Worm (Caenorhabditis elegans) whole organism, midembryonic: ENCODE results near the gene dot-1.2.

Source experiments
- T22C8.4 ChIP-seq: fragments of 200-800 bp; sonication (Bioruptor generic); IDR thresholded peaks from 2 replicates; pipeline ENCODE4 v1.3.6; 2022; ENCODE audit warnings: missing genetic modification characterization, missing compliant biosample characterization
- cog-1 ChIP-seq: sonication (generic microtip); optimal IDR thresholded peaks from 2 replicates; lab custom pipeline; 2016; ENCODE audit warnings: missing genetic modification characterization, missing compliant biosample characterization
- flt-1 ChIP-seq: fragments of 200-800 bp; sonication (Bioruptor generic); IDR thresholded peaks from 2 replicates; pipeline ENCODE4 v1.3.6; 2022; ENCODE audit warnings: missing genetic modification characterization, missing compliant biosample characterization
- klf-2 ChIP-seq: fragments of 200-800 bp; sonication (Bioruptor generic); conservative IDR thresholded peaks from 2 replicates; pipeline ENCODE4 v1.3.6; 2022; ENCODE audit warnings: missing genetic modification reagents, missing genetic modification characterization, missing compliant biosample characterization
- med-1 ChIP-seq: sonication (generic microtip); optimal IDR thresholded peaks from 2 replicates; lab custom pipeline; 2017; ENCODE audit warnings: missing genetic modification characterization, mild to moderate bottlenecking, missing compliant biosample characterization, antibody characterized with exemption, missing genetic modification reagents; ENCODE audit not compliant: insufficient read depth
- ref-1 ChIP-seq: fragments of 200-800 bp; sonication (Bioruptor generic); conservative IDR thresholded peaks from 2 replicates; pipeline ENCODE4 v1.3.6; 2022; ENCODE audit warnings: missing genetic modification reagents, missing genetic modification characterization, missing compliant biosample characterization
- tab-1 ChIP-seq: fragments of 200-800 bp; sonication (Bioruptor generic); IDR thresholded peaks from 2 replicates; pipeline ENCODE4 v1.3.6; 2022; ENCODE audit warnings: missing genetic modification characterization, missing compliant biosample characterization
- ztf-23 ChIP-seq: fragments of 200-800 bp; sonication (Bioruptor generic); IDR thresholded peaks from 2 replicates; pipeline ENCODE4 v1.3.6; 2022; ENCODE audit warnings: missing genetic modification reagents, missing genetic modification characterization, missing compliant biosample characterization
- ztf-29 ChIP-seq: fragments of 200-800 bp; sonication (Bioruptor generic); IDR thresholded peaks from 2 replicates; pipeline ENCODE4 v1.3.6; 2022; ENCODE audit warnings: missing genetic modification reagents, missing genetic modification characterization, missing compliant biosample characterization

Gene dot-1.2

DNA sequence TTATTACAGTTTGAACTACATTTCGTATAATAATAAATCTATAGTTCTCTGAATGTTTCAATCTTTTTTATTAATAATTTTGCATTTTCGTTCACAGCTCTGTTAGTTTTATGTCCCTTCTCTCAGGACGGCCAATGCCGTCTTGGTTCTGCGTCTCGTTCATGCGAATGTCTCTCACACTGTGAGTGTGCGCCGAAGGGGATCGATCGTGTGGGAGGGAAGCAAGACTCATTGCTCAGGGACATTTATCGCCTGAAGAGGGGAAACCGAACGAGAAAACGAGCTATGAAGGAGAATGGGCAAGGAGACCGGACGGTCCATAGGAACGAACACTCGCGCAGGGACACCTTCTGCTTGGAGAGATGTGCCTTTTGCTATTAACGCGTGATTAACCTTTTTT, 29.9 kb upstream of the dot-1.2 start:
- no peak for TF ChIP-seq med-1
- TF ChIP-seq T22C8.4 (GFP tag; lab: Robert Waterston, UW) = no peak; the same call in none of the 2 replicates
- no peak for TF ChIP-seq cog-1 (tag; lab: Kevin White, UChicago)

DNA sequence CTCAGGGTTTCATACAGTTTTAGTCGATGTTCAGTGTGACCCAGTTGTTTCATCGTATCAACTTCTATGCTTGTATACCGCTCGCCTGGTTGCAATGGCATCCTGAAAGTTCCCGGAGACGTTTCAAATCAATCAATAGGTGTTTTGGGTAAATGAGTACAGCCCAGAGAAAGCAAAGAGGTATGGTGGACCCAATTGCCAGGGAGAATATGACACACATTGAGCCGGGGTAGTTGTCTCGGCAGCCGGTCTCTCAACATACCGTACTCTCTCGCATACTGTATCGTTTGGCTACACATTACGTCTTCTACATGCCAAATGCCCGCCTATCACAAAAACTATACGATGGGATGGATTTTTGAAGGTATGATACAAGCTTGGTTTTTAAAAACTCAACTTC, 28.9 kb upstream of the dot-1.2 start, which contains the start of gene Y62H9A.9:
Gene Y62H9A.9 (minus strand): TSS at position 101 of the 400 bp plus-strand sequence.
- TF ChIP-seq ref-1 (GFP tag; lab: Robert Waterston, UW) (no peak), tab-1 (GFP tag; lab: Robert Waterston, UW) (no peak), ztf-29 (no peak), cog-1 (tag; lab: Kevin White, UChicago) (no peak), T22C8.4 (GFP tag; lab: Robert Waterston, UW) (no peak), med-1 (no peak), ztf-23 (GFP tag; lab: Robert Waterston, UW) (no peak), flt-1 (no peak), klf-2 (GFP tag; lab: Robert Waterston, UW) (no peak)

DNA sequence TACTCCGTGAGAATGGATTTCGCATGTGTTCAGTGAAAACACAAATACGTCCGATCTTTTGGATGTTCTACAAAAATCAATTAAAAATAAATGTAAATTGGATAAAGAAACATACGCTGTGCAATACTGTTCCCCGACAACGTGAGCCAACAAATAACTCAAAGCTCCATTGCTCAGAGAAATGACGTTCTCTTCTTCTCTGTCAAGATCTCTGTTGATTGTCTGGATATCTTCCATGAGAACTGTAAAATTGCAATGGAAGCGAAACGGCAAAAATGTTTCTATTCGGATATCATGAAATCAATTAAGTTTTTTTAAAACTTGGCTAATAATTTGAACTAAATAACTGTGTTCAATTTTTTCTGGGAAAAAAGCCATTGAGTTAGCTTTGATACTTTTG, 27.5 kb upstream of the dot-1.2 start:
- no peak for TF ChIP-seq cog-1 (tag; lab: Kevin White, UChicago)
- TF ChIP-seq klf-2 (GFP tag; lab: Robert Waterston, UW) = no peak
- no peak for TF ChIP-seq med-1
- no peak for TF ChIP-seq tab-1 (GFP tag; lab: Robert Waterston, UW)
- TF ChIP-seq flt-1 = no peak
- no peak for TF ChIP-seq ref-1 (GFP tag; lab: Robert Waterston, UW)
- TF ChIP-seq ztf-29 = no peak
- no peak for TF ChIP-seq ztf-23 (GFP tag; lab: Robert Waterston, UW)

DNA sequence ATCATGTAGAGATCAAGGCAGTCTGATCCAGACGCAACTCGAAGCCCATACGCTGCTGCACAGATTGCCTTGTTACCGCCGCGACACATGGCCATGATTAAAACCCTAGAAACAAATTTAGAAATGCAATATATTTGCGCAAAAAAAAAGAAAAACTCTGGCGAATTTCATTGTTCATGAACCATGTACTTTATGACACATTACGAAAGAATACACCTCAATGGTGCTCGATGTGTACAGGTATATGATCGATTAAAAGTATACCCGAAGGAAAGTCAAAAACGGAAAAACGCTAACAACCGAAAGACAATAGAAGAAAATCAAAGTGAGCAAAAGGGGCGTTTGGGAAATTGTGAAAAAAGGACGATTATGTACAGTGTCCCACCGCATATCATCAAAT, 23.2 kb upstream of the dot-1.2 start, which contains the start of gene Y62H9A.8:
Gene Y62H9A.8 (minus strand): TSS at position 101 of the 400 bp plus-strand sequence.
- no peak for TF ChIP-seq med-1
- TF ChIP-seq flt-1 = no peak
- no peak for TF ChIP-seq tab-1 (GFP tag; lab: Robert Waterston, UW)
- TF ChIP-seq ztf-23 (GFP tag; lab: Robert Waterston, UW) = no peak
- no peak for TF ChIP-seq cog-1 (tag; lab: Kevin White, UChicago)
- TF ChIP-seq klf-2 (GFP tag; lab: Robert Waterston, UW) = no peak
- TF ChIP-seq ztf-29 = no peak

DNA sequence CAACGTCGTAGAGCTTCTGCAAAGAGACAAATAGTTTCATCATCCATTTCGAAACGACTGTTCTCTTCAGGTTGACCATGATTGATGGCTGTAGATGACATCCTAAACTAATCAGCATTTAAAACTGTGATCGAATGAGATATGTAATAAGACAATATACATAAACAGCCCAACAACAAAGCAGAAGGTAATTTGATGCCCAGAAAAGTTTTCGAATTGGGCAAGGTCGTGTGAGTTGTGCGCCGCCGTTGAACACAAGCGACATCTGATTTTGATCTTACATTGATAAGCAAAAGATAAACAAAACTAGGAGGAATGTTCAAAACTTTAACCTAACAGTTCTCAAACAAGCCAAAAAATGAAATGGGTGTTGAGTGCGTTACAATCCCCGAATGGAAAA, 16.4 kb upstream of the dot-1.2 start, which contains the start of gene Y62H9A.7:
Gene Y62H9A.7 (minus strand): TSS at position 101 of the 400 bp plus-strand sequence.
- no peak for TF ChIP-seq klf-2 (GFP tag; lab: Robert Waterston, UW)

DNA sequence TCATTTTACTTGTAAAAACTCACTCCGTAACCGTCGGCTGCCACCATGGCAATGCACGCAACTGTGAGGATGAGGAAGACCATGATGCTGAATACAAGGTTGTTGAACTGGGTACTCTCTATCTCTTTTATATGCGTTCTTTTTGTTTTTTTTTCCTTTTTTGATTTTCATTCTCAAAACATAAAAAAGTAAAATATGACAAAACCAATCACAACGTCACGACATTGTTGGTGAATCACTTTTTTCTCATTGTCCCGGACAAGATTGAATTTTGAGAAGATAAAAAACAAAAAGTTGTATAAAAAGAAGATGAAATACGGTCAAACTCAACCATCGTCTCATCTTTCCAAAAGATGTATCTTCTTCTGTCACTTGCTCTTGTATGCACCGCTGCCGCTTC, 13.6 kb upstream of the dot-1.2 start, which contains the start of the genes Y62H9A.5 and ule-5:
Gene Y62H9A.5 (minus strand): TSS at position 101 of the 400 bp plus-strand sequence.
Gene ule-5 (plus strand): TSS at position 328 of the 400 bp plus-strand sequence.
- no peak for TF ChIP-seq med-1
- TF ChIP-seq ztf-29 = no peak
- TF ChIP-seq T22C8.4 (GFP tag; lab: Robert Waterston, UW) = no peak
- TF ChIP-seq klf-2 (GFP tag; lab: Robert Waterston, UW) = no peak
- TF ChIP-seq flt-1 = no peak
- no peak for TF ChIP-seq ztf-23 (GFP tag; lab: Robert Waterston, UW)
- TF ChIP-seq cog-1 (tag; lab: Kevin White, UChicago) = no peak
- no peak for TF ChIP-seq tab-1 (GFP tag; lab: Robert Waterston, UW)

DNA sequence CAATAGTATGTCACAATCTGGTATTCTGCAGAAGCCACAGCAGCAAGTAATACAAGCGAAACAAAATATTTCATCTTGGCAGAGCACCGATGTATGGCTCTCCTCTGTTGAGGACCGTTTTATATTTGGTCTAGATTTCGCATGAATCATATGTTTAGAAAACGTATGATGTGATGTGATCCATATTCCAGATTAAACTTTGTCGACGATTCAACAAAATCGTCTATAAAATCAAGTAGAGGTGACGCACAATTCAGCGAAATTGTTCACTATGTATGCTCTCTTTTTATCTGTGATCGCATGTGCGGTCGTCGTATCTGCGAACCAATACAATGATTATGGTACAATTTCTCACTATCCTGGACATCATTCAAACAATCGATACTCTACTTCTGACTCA, 10.7 kb upstream of the dot-1.2 start, which contains the start of the genes Y62H9A.3 and Y62H9A.4:
Gene Y62H9A.3 (minus strand): TSS at position 101 of the 400 bp plus-strand sequence.
Gene Y62H9A.4 (plus strand): TSS at position 256 of the 400 bp plus-strand sequence.
- TF ChIP-seq ztf-29 (no peak), cog-1 (tag; lab: Kevin White, UChicago) (no peak), tab-1 (GFP tag; lab: Robert Waterston, UW) (no peak), klf-2 (GFP tag; lab: Robert Waterston, UW) (no peak), flt-1 (no peak), ztf-23 (GFP tag; lab: Robert Waterston, UW) (no peak), med-1 (no peak), T22C8.4 (GFP tag; lab: Robert Waterston, UW) (no peak), ref-1 (GFP tag; lab: Robert Waterston, UW) (no peak)

DNA sequence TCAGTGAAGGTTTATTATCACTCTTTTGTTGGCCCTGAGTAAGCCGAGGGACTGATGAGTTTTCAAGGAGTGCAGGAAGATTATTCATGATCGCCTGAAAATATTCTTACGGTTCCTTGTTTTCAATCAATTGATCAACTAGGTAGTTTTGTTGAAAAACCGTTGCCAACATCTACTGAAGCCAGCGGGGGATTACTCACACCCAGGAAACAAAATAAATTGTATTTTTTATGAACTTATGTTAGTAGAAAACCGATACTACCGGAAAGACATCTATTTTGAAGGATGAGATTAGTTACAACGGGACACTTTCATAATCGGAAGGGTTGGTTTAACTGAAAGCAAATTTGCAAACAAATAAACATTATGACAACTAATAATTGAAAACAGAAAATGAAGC, 8.9 kb upstream of the dot-1.2 start, which contains the start of gene Y62H9A.2:
Gene Y62H9A.2 (minus strand): TSS at position 101 of the 400 bp plus-strand sequence.
- TF ChIP-seq tab-1 (GFP tag; lab: Robert Waterston, UW) = no peak
- no peak for TF ChIP-seq ref-1 (GFP tag; lab: Robert Waterston, UW)
- TF ChIP-seq flt-1 = no peak
- TF ChIP-seq T22C8.4 (GFP tag; lab: Robert Waterston, UW) = no peak
- TF ChIP-seq klf-2 (GFP tag; lab: Robert Waterston, UW) = no peak
- no peak for TF ChIP-seq ztf-29
- no peak for TF ChIP-seq med-1
- TF ChIP-seq ztf-23 (GFP tag; lab: Robert Waterston, UW) = no peak
- no peak for TF ChIP-seq cog-1 (tag; lab: Kevin White, UChicago)

DNA sequence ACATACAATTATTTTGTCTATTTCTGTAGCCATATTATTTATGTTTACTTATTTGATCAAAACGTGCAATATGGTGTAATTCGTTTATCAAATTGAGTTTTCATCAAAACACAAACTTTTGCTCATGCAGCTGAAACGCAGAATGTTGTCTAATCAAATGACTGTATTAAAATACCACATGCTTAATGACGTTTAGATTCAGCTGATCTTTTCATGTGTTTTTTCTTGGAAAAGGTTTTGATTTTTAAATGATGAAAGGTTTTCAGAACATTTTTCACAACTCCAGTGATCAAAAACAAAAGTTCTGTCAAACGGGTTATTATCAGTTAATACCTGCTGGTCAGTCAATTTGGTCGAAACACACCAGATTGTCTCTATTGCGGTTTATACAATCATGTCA, 6.1 kb upstream of the dot-1.2 start, which contains the start of gene Y62H9A.1:
Gene Y62H9A.1 (plus strand): TSS at position 282 of the 400 bp plus-strand sequence.
- TF ChIP-seq ztf-23 (GFP tag; lab: Robert Waterston, UW) (no peak), tab-1 (GFP tag; lab: Robert Waterston, UW) (no peak), T22C8.4 (GFP tag; lab: Robert Waterston, UW) (no peak), med-1 (no peak), cog-1 (tag; lab: Kevin White, UChicago) (no peak), klf-2 (GFP tag; lab: Robert Waterston, UW) (no peak), ztf-29 (no peak), flt-1 (no peak), ref-1 (GFP tag; lab: Robert Waterston, UW) (no peak)

DNA sequence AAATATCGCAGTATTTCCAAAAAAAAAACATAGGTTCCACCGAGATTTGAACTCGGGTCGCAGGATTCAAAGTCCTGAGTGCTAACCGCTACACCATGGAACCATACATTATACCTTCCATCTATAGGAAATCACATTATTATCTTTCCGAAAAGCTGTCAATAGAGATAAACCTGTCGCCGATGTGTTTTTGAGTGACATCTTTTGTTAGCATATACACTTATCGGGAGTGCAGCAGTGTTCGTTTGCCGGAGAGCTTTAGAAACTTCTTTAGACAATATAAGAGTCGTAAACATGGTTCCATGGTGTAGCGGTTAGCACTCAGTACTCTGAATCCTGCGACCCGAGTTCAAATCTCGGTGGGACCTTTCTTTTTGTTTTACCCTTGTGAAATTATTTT, 3.0 kb upstream of the dot-1.2 start:
- TF ChIP-seq cog-1 (tag; lab: Kevin White, UChicago) (no peak), flt-1 (no peak), klf-2 (GFP tag; lab: Robert Waterston, UW) (no peak), tab-1 (GFP tag; lab: Robert Waterston, UW) (no peak), med-1 (no peak)
